Fruit fly (Drosophila melanogaster) whole organism, adult: Measurements from ENCODE around the gene Vps53.

Experiments
- CG11617 ChIP-seq: fragments of 200-800 bp; sonication (Bioruptor generic); optimal IDR thresholded peaks from 2 replicates; lab custom pipeline; 2017; ENCODE audit warnings: mild to moderate bottlenecking, missing biosample characterization, missing genetic modification reagents, missing genetic modification characterization
- CG14711 ChIP-seq: fragments of 200-800 bp; sonication (Bioruptor generic); optimal IDR thresholded peaks from 2 replicates; lab custom pipeline; 2018; ENCODE audit warnings: missing biosample characterization, mild to moderate bottlenecking, missing genetic modification characterization, moderate library complexity
- CG1620 ChIP-seq: fragments of 200-800 bp; sonication (Bioruptor generic); optimal IDR thresholded peaks from 2 replicates; lab custom pipeline; 2016; ENCODE audit warnings: missing biosample characterization, missing genetic modification characterization
- CG7101 ChIP-seq: fragments of 200-800 bp; sonication (Bioruptor generic); optimal IDR thresholded peaks from 2 replicates; lab custom pipeline; 2018; ENCODE audit warnings: missing biosample characterization, mild to moderate bottlenecking, missing genetic modification characterization, moderate library complexity
- Mnt ChIP-seq: fragments of 200-800 bp; sonication (Bioruptor generic); optimal IDR thresholded peaks from 2 replicates; lab custom pipeline; 2016; ENCODE audit warnings: missing biosample characterization, mild to moderate bottlenecking, missing genetic modification characterization

DNA sequence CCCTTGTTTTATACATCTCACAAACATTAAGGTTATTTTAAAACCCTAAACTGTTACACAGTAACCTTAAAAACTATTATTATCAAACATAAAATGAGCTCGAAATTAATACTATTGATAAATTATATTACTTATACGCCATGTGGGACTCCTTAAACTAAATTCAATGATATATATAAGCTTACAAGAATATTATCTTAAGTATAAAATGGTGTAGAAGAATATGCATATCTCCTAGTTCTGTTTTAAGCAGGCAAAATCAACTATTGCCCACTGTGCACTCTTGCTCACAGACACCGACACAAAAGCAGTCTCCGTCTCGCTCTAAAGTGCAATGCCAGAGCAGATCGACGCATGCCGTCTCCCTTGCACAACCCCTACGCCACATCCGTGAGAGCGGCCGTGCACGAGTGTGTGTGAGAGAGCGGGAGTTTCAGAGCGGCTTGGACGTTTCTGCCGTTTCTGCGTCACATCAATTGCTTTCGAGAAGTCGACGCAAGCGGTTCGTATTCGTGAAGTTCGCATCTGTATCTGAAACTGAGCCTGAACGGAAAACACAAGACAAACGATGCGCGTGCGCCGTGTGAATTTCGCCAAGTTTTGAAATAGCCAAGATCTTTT is 14.2 kb downstream of the Vps53 start:
- TF ChIP-seq CG1620 (GFP tag; lab: Kevin White, UChicago) (no peak), Mnt (no peak), CG7101 (no peak), CG11617 (no peak), CG14711 (tag; lab: Kevin White, UChicago) (no peak)
